Worm (Caenorhabditis elegans): Measurements from ENCODE around the gene C41H7.9.

The C41H7.9 gene

ce11 chrII:2994590-2995392, 17.2 kb downstream of the C41H7.9 start (continued):
- TF ChIP-seq nhr-71 (tag; optimal IDR thresholded peaks at IDR 0.05) (peak; percentile 65), nhr-20 (tag; optimal IDR thresholded peaks at IDR 0.05) (peak; percentile 29), tbx-2 (tag; optimal IDR thresholded peaks at IDR 0.05) (no peak), nhr-47 (tag; optimal IDR thresholded peaks at IDR 0.05) (peak; percentile 8), zip-4 (GFP tag; optimal IDR thresholded peaks at IDR 0.05) (peak; percentile 70), ceh-88 (GFP tag; IDR thresholded peaks at IDR 0.05) (no peak), ceh-8 (GFP tag; optimal IDR thresholded peaks at IDR 0.05) (no peak)

- no peak for TF ChIP-seq nhr-76 (tag; optimal IDR thresholded peaks at IDR 0.05)
- peak; percentile 21 for TF ChIP-seq fkh-4 (tag; optimal IDR thresholded peaks at IDR 0.05; ENCODE audit: borderline replicate concordance)
- no peak for TF ChIP-seq ztf-11 (tag; optimal IDR thresholded peaks at IDR 0.05)
- TF ChIP-seq efl-1 (optimal IDR thresholded peaks at IDR 0.05): no peak
- peak in 1 of 2 experiments; percentile 72 for TF ChIP-seq efl-1 (GFP tag; optimal IDR thresholded peaks at IDR 0.05 in 1 of 2)
- peak; percentile 44 for TF ChIP-seq nhr-85 (tag)
- TF ChIP-seq fos-1 (tag; optimal IDR thresholded peaks at IDR 0.05): no peak
- TF ChIP-seq ceh-90 (tag; optimal IDR thresholded peaks at IDR 0.05): no peak
- TF ChIP-seq egl-13 (tag; optimal IDR thresholded peaks at IDR 0.05): peak; percentile 33
- TF ChIP-seq pax-3 (tag; optimal IDR thresholded peaks at IDR 0.05): no peak
- no peak for TF ChIP-seq aha-1 (tag; optimal IDR thresholded peaks at IDR 0.05)
- peak; percentile 56 for TF ChIP-seq lir-3 (tag; optimal IDR thresholded peaks at IDR 0.05; ENCODE audit: poor library complexity)
- TF ChIP-seq skn-1 (tag; optimal IDR thresholded peaks at IDR 0.05): no peak
- TF ChIP-seq lin-15B (tag; optimal IDR thresholded peaks at IDR 0.05): no peak
- peak; percentile 8 for TF ChIP-seq nhr-47 (tag; optimal IDR thresholded peaks at IDR 0.05)
- peak; percentile 40 for TF ChIP-seq rnt-1 (tag; optimal IDR thresholded peaks at IDR 0.05)
- TF ChIP-seq isw-1 (GFP tag; IDR thresholded peaks at IDR 0.05): peak; percentile 27
- no peak for TF ChIP-seq swsn-7 (tag; optimal IDR thresholded peaks at IDR 0.05)
- TF ChIP-seq mep-1 (tag; optimal IDR thresholded peaks at IDR 0.05): no peak
- TF ChIP-seq unc-98 (GFP tag; IDR thresholded peaks at IDR 0.05): peak; percentile 62
Measured at ce11 chrII:2992300-2992699, 19.7 kb downstream of the C41H7.9 start.

DNA sequence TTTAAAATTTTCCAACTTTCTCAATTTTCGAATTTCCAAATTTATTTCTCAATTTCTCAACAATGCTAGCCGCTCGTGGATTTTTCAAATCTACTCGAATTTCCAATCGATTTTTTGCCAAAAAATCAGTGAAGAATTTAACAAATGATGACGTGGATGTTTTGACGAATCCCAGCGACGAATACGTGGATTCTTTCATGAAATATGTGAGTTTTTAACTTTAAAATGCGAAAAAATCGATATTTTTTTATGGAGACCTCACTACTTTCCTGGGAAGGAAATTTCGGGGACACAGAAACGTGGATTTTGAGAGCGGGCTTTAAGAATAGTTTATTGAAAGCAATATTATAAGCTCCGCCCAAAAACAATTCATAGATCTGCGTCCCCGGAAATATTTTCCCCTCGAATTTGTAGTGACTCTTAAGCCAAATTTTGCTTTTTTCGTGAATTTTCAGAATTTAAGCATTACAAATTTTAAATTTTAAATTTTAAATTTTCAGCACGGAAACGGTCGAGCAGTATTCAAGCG, 20.4 kb downstream of the C41H7.9 start, which contains the start of gene K08A2.2:
TSS of gene K08A2.2 (plus strand) at position 51 of the 529 bp plus-strand sequence.
- peak in 1 of 2 experiments; percentile 54 for TF ChIP-seq ztf-11 (tag; optimal IDR thresholded peaks at IDR 0.05)
- TF ChIP-seq C34B4.2 (tag; optimal IDR thresholded peaks at IDR 0.05): no peak
- TF ChIP-seq unc-98 (GFP tag; IDR thresholded peaks at IDR 0.05): peak; percentile 73
- TF ChIP-seq nhr-47 (tag; optimal IDR thresholded peaks at IDR 0.05): peak; percentile 48
- TF ChIP-seq nhr-19 (GFP tag; conservative IDR thresholded peaks at IDR 0.05): peak; percentile 36
- peak; percentile 77 for TF ChIP-seq lir-3 (tag; optimal IDR thresholded peaks at IDR 0.05; ENCODE audit: poor library complexity)
- TF ChIP-seq sptf-1 (tag; optimal IDR thresholded peaks at IDR 0.05): no peak
- TF ChIP-seq elt-2 (tag; optimal IDR thresholded peaks at IDR 0.05): peak; percentile 28
- no peak for TF ChIP-seq grh-1 (GFP tag; IDR thresholded peaks at IDR 0.05)
- TF ChIP-seq pax-3 (tag; optimal IDR thresholded peaks at IDR 0.05): peak; percentile 35
- peak; percentile 44 for TF ChIP-seq nhr-85 (tag)
- TF ChIP-seq alr-1 (tag; optimal IDR thresholded peaks at IDR 0.05; ENCODE audit: borderline replicate concordance): no peak
- TF ChIP-seq zag-1 (tag; optimal IDR thresholded peaks at IDR 0.05): no peak
- TF ChIP-seq Y116A8C.19 (tag; optimal IDR thresholded peaks at IDR 0.05; ENCODE audit: borderline replicate concordance): no peak
- TF ChIP-seq aha-1 (tag; optimal IDR thresholded peaks at IDR 0.05): no peak
- no peak for TF ChIP-seq blmp-1 (tag; optimal IDR thresholded peaks at IDR 0.05)
- no peak for TF ChIP-seq irx-1 (tag; optimal IDR thresholded peaks at IDR 0.05)
- TF ChIP-seq isw-1 (GFP tag; IDR thresholded peaks at IDR 0.05): peak; percentile 17; the same call in 1 of the 2 replicates
- TF ChIP-seq sox-4 (tag; optimal IDR thresholded peaks at IDR 0.05): no peak
- no peak for TF ChIP-seq tlp-1 (tag; optimal IDR thresholded peaks at IDR 0.05)
- TF ChIP-seq nhr-90 (tag; optimal IDR thresholded peaks at IDR 0.05; ENCODE audit: poor library complexity): peak; percentile 31
- peak; percentile 51 for TF ChIP-seq rnt-1 (tag; optimal IDR thresholded peaks at IDR 0.05)
- no peak for TF ChIP-seq ces-1 (GFP tag; optimal IDR thresholded peaks at IDR 0.05)
- TF ChIP-seq efl-1 (optimal IDR thresholded peaks at IDR 0.05): peak in 1 of 2 experiments; percentile 24
- peak in 1 of 2 experiments; percentile 64 for TF ChIP-seq efl-1 (GFP tag; optimal IDR thresholded peaks at IDR 0.05 in 1 of 2)
- TF ChIP-seq mef-2 (tag; optimal IDR thresholded peaks at IDR 0.05): no peak
- TF ChIP-seq egl-13 (tag; optimal IDR thresholded peaks at IDR 0.05): peak; percentile 16
- TF ChIP-seq tbx-2 (tag; optimal IDR thresholded peaks at IDR 0.05): peak; percentile 11
- peak; percentile 39 for TF ChIP-seq ceh-90 (tag; optimal IDR thresholded peaks at IDR 0.05)
- no peak for TF ChIP-seq ceh-82 (tag; optimal IDR thresholded peaks at IDR 0.05)
- no peak for TF ChIP-seq efl-3 (GFP tag; optimal IDR thresholded peaks at IDR 0.05)
- TF ChIP-seq lin-15B (tag; optimal IDR thresholded peaks at IDR 0.05): no peak
- no peak for TF ChIP-seq mdl-1 (tag; optimal IDR thresholded peaks at IDR 0.05)
- TF ChIP-seq nhr-71 (tag; optimal IDR thresholded peaks at IDR 0.05): peak; percentile 35
- no peak for TF ChIP-seq unc-86 (tag; optimal IDR thresholded peaks at IDR 0.05)
